Worm (Caenorhabditis elegans) whole organism, young adult: ENCODE results near the gene F54E12.2.

Source experiments
- B0035.1 ChIP-seq: sonication (generic microtip); optimal IDR thresholded peaks from 2 replicates; lab custom pipeline; 2016; ENCODE audit warnings: missing genetic modification characterization, mild to moderate bottlenecking, missing compliant biosample characterization, missing genotype, missing genetic modification reagents
- C17E4.6 ChIP-seq: fragments of 200-800 bp; sonication (Bioruptor generic); IDR thresholded peaks from 2 replicates; pipeline ENCODE4 v1.3.6; 2022; ENCODE audit warnings: missing genetic modification reagents, missing genetic modification characterization, missing compliant biosample characterization
- F10E7.11 ChIP-seq: sonication (generic microtip); optimal IDR thresholded peaks from 2 replicates; lab custom pipeline; 2017; ENCODE audit warnings: mild to moderate bottlenecking, missing genetic modification characterization, moderate library complexity, missing compliant biosample characterization
- F22D6.2 ChIP-seq: sonication (generic microtip); optimal IDR thresholded peaks from 2 replicates; lab custom pipeline; 2016; ENCODE audit warnings: mild to moderate bottlenecking, missing genetic modification characterization, missing compliant biosample characterization
- F55B11.4 ChIP-seq: sonication (generic microtip); optimal IDR thresholded peaks from 2 replicates; lab custom pipeline; 2016; ENCODE audit warnings: missing compliant biosample characterization, missing genetic modification characterization, borderline replicate concordance; ENCODE audit not compliant: insufficient read depth
- K11D2.4 ChIP-seq: fragments of 200-800 bp; sonication (Bioruptor generic); IDR thresholded peaks from 2 replicates; pipeline ENCODE4 v1.3.6; 2022; ENCODE audit warnings: missing genetic modification reagents, missing genetic modification characterization, missing compliant biosample characterization
- T07F8.4 ChIP-seq: sonication (generic microtip); optimal IDR thresholded peaks from 2 replicates; lab custom pipeline; 2016; ENCODE audit warnings: mild to moderate bottlenecking, missing genetic modification characterization, moderate library complexity, missing compliant biosample characterization
- Y53F4B.3 ChIP-seq: fragments of 200-800 bp; sonication (Bioruptor generic); IDR thresholded peaks from 2 replicates; pipeline ENCODE4 v1.3.6; 2022; ENCODE audit warnings: missing genetic modification reagents, missing genetic modification characterization, missing compliant biosample characterization
- Y95B8A.8 ChIP-seq: fragments of 200-800 bp; sonication (Bioruptor generic); IDR thresholded peaks from 2 replicates; pipeline ENCODE4 v1.3.6; 2022; ENCODE audit warnings: missing genetic modification reagents, missing genetic modification characterization, missing compliant biosample characterization
- ZK185.1 ChIP-seq: sonication (generic microtip); optimal IDR thresholded peaks from 2 replicates; lab custom pipeline; 2016; ENCODE audit warnings: mild to moderate bottlenecking, missing genetic modification characterization, missing compliant biosample characterization; ENCODE audit not compliant: poor library complexity, severe bottlenecking
- aptf-2 ChIP-seq: fragments of 200-800 bp; sonication (Bioruptor generic); conservative IDR thresholded peaks from 2 replicates; pipeline ENCODE4 v1.3.6; 2022; ENCODE audit warnings: missing genetic modification reagents, missing genetic modification characterization, missing compliant biosample characterization
- ccch-3 ChIP-seq: fragments of 200-800 bp; sonication (Bioruptor generic); optimal IDR thresholded peaks from 2 replicates; lab custom pipeline; 2018; ENCODE audit warnings: mild to moderate bottlenecking, missing genetic modification characterization, missing compliant biosample characterization
- cebp-1 ChIP-seq, 2 experiments: fragments of 200-800 bp in 1 of 2; sonication (Bioruptor generic) in 1 of 2; sonication (generic microtip) in 1 of 2; IDR thresholded peaks in 1 of 2; optimal IDR thresholded peaks in 1 of 2; 2 replicates each; pipeline versions ENCODE4 v1.3.6 to Lab custom; 2017 to 2022; ENCODE audit warnings: missing compliant biosample characterization in 2 of 2, missing genetic modification characterization in 2 of 2, mild to moderate bottlenecking in 1 of 2, missing genetic modification reagents in 1 of 2, moderate library complexity in 1 of 2
- dox-1 ChIP-seq: fragments of 200-800 bp; sonication (Bioruptor generic); IDR thresholded peaks from 2 replicates; pipeline ENCODE4 v1.3.6; 2022; ENCODE audit warnings: missing genetic modification reagents, missing genetic modification characterization, missing compliant biosample characterization
- egrh-3 ChIP-seq: fragments of 200-800 bp; sonication (Bioruptor generic); IDR thresholded peaks from 2 replicates; pipeline ENCODE4 v1.3.6; 2022; ENCODE audit warnings: missing genetic modification reagents, missing genetic modification characterization, missing compliant biosample characterization
- ets-4 ChIP-seq: fragments of 200-800 bp; sonication (Bioruptor generic); optimal IDR thresholded peaks from 2 replicates; lab custom pipeline; 2018; ENCODE audit warnings: mild to moderate bottlenecking, missing genetic modification characterization, missing compliant biosample characterization
- gei-17 ChIP-seq: fragments of 200-800 bp; sonication (Bioruptor generic); optimal IDR thresholded peaks from 2 replicates; lab custom pipeline; 2018; ENCODE audit warnings: mild to moderate bottlenecking, missing genetic modification characterization, missing compliant biosample characterization
- hmg-1.2 ChIP-seq: fragments of 200-800 bp; sonication (Bioruptor generic); IDR thresholded peaks from 2 replicates; pipeline ENCODE4 v1.3.6; 2022; ENCODE audit warnings: missing genetic modification reagents, missing genetic modification characterization, missing compliant biosample characterization
- hmg-20 ChIP-seq: fragments of 200-800 bp; sonication (Bioruptor generic); IDR thresholded peaks from 2 replicates; pipeline ENCODE4 v1.3.6; 2022; ENCODE audit warnings: missing genetic modification reagents, missing genetic modification characterization, missing compliant biosample characterization
- lin-54 ChIP-seq: fragments of 200-800 bp; sonication (Bioruptor generic); optimal IDR thresholded peaks from 2 replicates; lab custom pipeline; 2018; ENCODE audit warnings: mild to moderate bottlenecking, missing genetic modification characterization, missing compliant biosample characterization
- lir-1 ChIP-seq: fragments of 200-800 bp; sonication (Bioruptor generic); conservative IDR thresholded peaks from 2 replicates; pipeline ENCODE4 v1.3.6; 2022; ENCODE audit warnings: missing genetic modification reagents, missing genetic modification characterization, missing compliant biosample characterization
- madf-10 ChIP-seq: sonication (generic microtip); optimal IDR thresholded peaks from 2 replicates; lab custom pipeline; 2016; ENCODE audit warnings: mild to moderate bottlenecking, missing genetic modification characterization, missing compliant biosample characterization
- madf-6 ChIP-seq: fragments of 200-800 bp; sonication (Bioruptor generic); IDR thresholded peaks from 2 replicates; pipeline ENCODE4 v1.3.6; 2022; ENCODE audit warnings: missing genetic modification reagents, missing genetic modification characterization, missing compliant biosample characterization
- mes-4 ChIP-seq: sonication (generic microtip); optimal IDR thresholded peaks from 2 replicates; lab custom pipeline; 2016; ENCODE audit warnings: missing genotype, missing genetic modification characterization, missing compliant biosample characterization
- nfya-1 ChIP-seq: sonication (generic microtip); optimal IDR thresholded peaks from 2 replicates; lab custom pipeline; 2017; ENCODE audit warnings: antibody characterized with exemption, missing compliant biosample characterization, missing genetic modification characterization, borderline replicate concordance; ENCODE audit not compliant: insufficient read depth
- nhr-27 ChIP-seq: fragments of 200-800 bp; sonication (Bioruptor generic); optimal IDR thresholded peaks from 2 replicates; lab custom pipeline; 2018; ENCODE audit warnings: mild to moderate bottlenecking, missing genetic modification characterization, moderate library complexity, missing compliant biosample characterization
- nhr-80 ChIP-seq: sonication (generic microtip); optimal IDR thresholded peaks from 2 replicates; lab custom pipeline; 2016; ENCODE audit warnings: missing genetic modification characterization, missing compliant biosample characterization
- rpc-1 ChIP-seq, 2 experiments: fragments of 150-350 bp in 1 of 2; sonication (generic microtip) in 1 of 2; optimal IDR thresholded peaks; 2 replicates each; lab custom pipeline; 2014 to 2018; ENCODE audit warnings: missing biosample characterization in 1 of 2, missing genetic modification characterization in 1 of 2, missing genetic modification reagents in 1 of 2, missing genotype in 1 of 2
- tbp1 ChIP-seq: fragments of 200-800 bp; sonication (Bioruptor generic); optimal IDR thresholded peaks from 2 replicates; lab custom pipeline; 2018; ENCODE audit warnings: mild to moderate bottlenecking, missing genetic modification characterization, missing compliant biosample characterization
- unc-62 ChIP-seq: fragments of 150-350 bp; optimal IDR thresholded peaks from 2 replicates; lab custom pipeline; 2014; ENCODE audit warnings: missing biosample characterization, missing genetic modification reagents, missing genetic modification characterization
- xnd-1 ChIP-seq: sonication (generic microtip); optimal IDR thresholded peaks from 2 replicates; lab custom pipeline; 2016; ENCODE audit warnings: missing genotype, missing genetic modification reagents, missing genetic modification characterization, missing compliant biosample characterization
- ztf-6 ChIP-seq: fragments of 200-800 bp; sonication (Bioruptor generic); IDR thresholded peaks from 2 replicates; pipeline ENCODE4 v1.3.6; 2022; ENCODE audit warnings: missing genetic modification reagents, missing genetic modification characterization, missing compliant biosample characterization

The F54E12.2 gene

DNA sequence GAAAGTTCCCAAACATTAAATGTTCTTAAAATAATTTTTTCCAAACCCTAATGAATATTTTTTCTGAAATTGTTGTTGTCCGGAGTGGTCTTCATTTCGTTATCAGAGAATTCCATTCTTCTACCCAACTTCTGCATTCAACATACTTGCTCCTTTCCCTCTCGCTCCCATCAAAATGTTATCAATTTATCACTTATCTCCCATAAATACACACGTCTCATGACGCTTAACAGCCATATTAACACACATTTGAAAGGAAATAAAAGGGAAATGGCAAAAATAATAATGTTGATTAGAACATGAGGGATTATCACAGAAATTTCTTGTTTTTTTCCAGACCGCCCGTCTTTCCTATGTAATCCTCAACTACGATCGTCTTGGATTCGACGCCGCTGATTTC lies 48.0 kb downstream of the F54E12.2 start:
- TF ChIP-seq dox-1 = peak; percentile 62
- no peak for TF ChIP-seq xnd-1
- peak; percentile 21 for TF ChIP-seq tbp1 (GFP tag; lab: Kevin White, UChicago)
- TF ChIP-seq F22D6.2 (tag; lab: Kevin White, UChicago) = no peak
- peak; percentile 46 for TF ChIP-seq ets-4 (GFP tag; lab: Kevin White, UChicago)
- TF ChIP-seq K11D2.4 (GFP tag; lab: Robert Waterston, UW) = no peak
- TF ChIP-seq nhr-80 (tag; lab: Kevin White, UChicago) = peak; percentile 91
- TF ChIP-seq hmg-20 = no peak
- TF ChIP-seq cebp-1 (GFP tag; IDR thresholded peaks at IDR 0.05; lab: Robert Waterston, UW) = no peak
- peak; percentile 32 for TF ChIP-seq cebp-1 (tag; optimal IDR thresholded peaks at IDR 0.05; lab: Kevin White, UChicago)
- no peak for TF ChIP-seq T07F8.4 (tag; lab: Kevin White, UChicago)
- TF ChIP-seq, all 124 proteins: peak for 5

DNA sequence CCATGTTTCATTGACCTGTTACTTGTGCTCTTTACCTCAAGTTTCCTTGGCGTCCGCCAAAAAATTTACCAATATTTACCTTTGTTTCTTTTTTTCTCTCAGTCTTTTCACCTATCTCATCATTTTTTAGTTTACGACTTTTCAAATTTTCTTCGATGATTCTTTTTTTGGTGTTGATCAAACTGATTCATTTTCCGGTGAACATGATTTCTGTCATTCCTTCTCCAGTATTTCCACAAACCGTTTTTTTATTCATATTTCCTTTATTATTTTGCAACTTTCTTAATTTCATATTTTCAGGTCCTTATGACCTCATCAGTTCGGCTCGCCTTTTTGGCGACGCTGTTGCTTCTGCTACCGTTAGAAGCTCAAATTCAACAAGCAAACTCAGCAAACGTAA lies 49.5 kb downstream of the F54E12.2 start, which contains the start of gene F54D1.6:
F54D1.6 (plus strand) TSS at position 301 of the 400 bp plus-strand sequence.
- no peak for TF ChIP-seq B0035.1
- TF ChIP-seq F55B11.4 (tag; lab: Kevin White, UChicago) = no peak
- TF ChIP-seq F10E7.11 = no peak
- TF ChIP-seq C17E4.6 (GFP tag; lab: Robert Waterston, UW) = no peak
- no peak for TF ChIP-seq gei-17 (GFP tag; lab: Kevin White, UChicago)
- no peak for TF ChIP-seq ccch-3 (GFP tag; lab: Kevin White, UChicago)
- no peak for TF ChIP-seq Y53F4B.3 (GFP tag; lab: Robert Waterston, UW)
- TF ChIP-seq unc-62 = no peak
- no peak for TF ChIP-seq ets-4 (GFP tag; lab: Kevin White, UChicago)
- no peak for TF ChIP-seq aptf-2 (GFP tag; lab: Robert Waterston, UW)
- TF ChIP-seq mes-4 (tag; lab: Kevin White, UChicago) = no peak
- no peak for TF ChIP-seq dox-1
- no peak for TF ChIP-seq xnd-1
- TF ChIP-seq lin-54 = no peak
- TF ChIP-seq Y95B8A.8 (GFP tag; lab: Robert Waterston, UW) = no peak
- no peak for TF ChIP-seq rpc-1 (optimal IDR thresholded peaks at IDR 0.05; lab: Kevin White, UChicago)
- TF ChIP-seq rpc-1 (tag; optimal IDR thresholded peaks at IDR 0.05; lab: Kevin White, UChicago) = no peak
- TF ChIP-seq nhr-27 (tag; lab: Kevin White, UChicago) = no peak

ce11 chrIV:11286112-11286511 lies 50.9 kb downstream of the F54E12.2 start:
- TF ChIP-seq nfya-1 = no peak
- no peak for TF ChIP-seq Y95B8A.8 (GFP tag; lab: Robert Waterston, UW)
- TF ChIP-seq hmg-1.2 = no peak
- TF ChIP-seq madf-10 (tag; lab: Kevin White, UChicago) = no peak
- no peak for TF ChIP-seq ZK185.1 (tag; lab: Kevin White, UChicago)
- TF ChIP-seq madf-6 = no peak
- TF ChIP-seq ztf-6 (GFP tag; lab: Robert Waterston, UW) = no peak
- TF ChIP-seq egrh-3 = no peak
- TF ChIP-seq, all 124 proteins: peak for 0

- TF ChIP-seq cebp-1 (GFP tag; IDR thresholded peaks at IDR 0.05; lab: Robert Waterston, UW) = peak; percentile 51; the same call in 1 of the 2 replicates
- TF ChIP-seq cebp-1 (tag; optimal IDR thresholded peaks at IDR 0.05; lab: Kevin White, UChicago) = peak; percentile 69
- no peak for TF ChIP-seq lir-1 (GFP tag; lab: Robert Waterston, UW)
Measured at ce11 chrIV:11285239-11285638, 51.7 kb downstream of the F54E12.2 start.
